Worm (Caenorhabditis elegans) whole organism, L1 larva: ENCODE measurements around the gene sri-18.

Experiments used
- alr-1 ChIP-seq: fragments of 200-800 bp; sonication (Bioruptor generic); optimal IDR thresholded peaks from 2 replicates; lab custom pipeline; 2018; ENCODE audit warnings: borderline replicate concordance, mild to moderate bottlenecking, missing genetic modification characterization, missing compliant biosample characterization
- ceh-82 ChIP-seq, 3 experiments: fragments of 150-350 bp in 1 of 3; sonication (generic microtip) in 2 of 3; optimal IDR thresholded peaks; 2 replicates each; lab custom pipeline; 2014 to 2017; ENCODE audit warnings: missing biosample characterization in 3 of 3, missing genetic modification characterization in 3 of 3
- dsc-1 ChIP-seq: sonication (generic microtip); optimal IDR thresholded peaks from 2 replicates; lab custom pipeline; 2016; ENCODE audit warnings: mild to moderate bottlenecking, missing genetic modification characterization, missing compliant biosample characterization
- fkh-10 ChIP-seq: sonication (generic microtip); optimal IDR thresholded peaks from 2 replicates; lab custom pipeline; 2017; ENCODE audit warnings: missing biosample characterization, missing genetic modification reagents, missing genetic modification characterization
- mdl-1 ChIP-seq, 2 experiments: fragments of 150-350 bp; optimal IDR thresholded peaks; 2 replicates each; lab custom pipeline; 2014 to 2017; ENCODE audit warnings: missing biosample characterization in 2 of 2, missing genetic modification characterization in 2 of 2, inconsistent platforms in 1 of 2
- nhr-12 ChIP-seq: sonication (generic microtip); optimal IDR thresholded peaks from 2 replicates; lab custom pipeline; 2017; ENCODE audit warnings: missing biosample characterization, missing genetic modification characterization
- nhr-76 ChIP-seq: sonication (generic microtip); optimal IDR thresholded peaks from 2 replicates; lab custom pipeline; 2017; ENCODE audit warnings: missing biosample characterization, missing genetic modification characterization
- nhr-84 ChIP-seq: sonication (generic microtip); optimal IDR thresholded peaks from 2 replicates; lab custom pipeline; 2017; ENCODE audit warnings: missing biosample characterization, missing genetic modification characterization

DNA sequence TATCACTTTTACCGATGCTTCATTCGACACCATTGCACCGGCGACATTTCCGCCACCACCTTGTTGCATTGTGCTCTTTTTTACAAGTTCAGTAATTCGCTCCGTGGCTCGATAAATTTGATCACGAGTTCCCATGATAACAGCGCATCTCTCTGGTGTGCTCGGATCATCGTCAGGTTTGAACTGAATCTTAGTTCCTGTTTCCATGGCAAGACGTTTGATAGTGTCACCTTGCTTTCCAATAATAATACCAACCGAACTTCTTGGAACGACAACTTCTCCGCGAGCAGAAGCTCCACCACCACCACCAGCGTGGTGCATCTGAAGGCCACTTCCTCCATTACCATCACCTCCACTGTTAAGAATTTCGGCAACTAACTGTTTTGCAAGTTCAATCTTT lies 23.2 kb downstream of the sri-18 start:
- TF ChIP-seq nhr-12 (no peak), dsc-1 (tag; lab: Kevin White, UChicago) (no peak), alr-1 (no peak), nhr-76 (tag; lab: Kevin White, UChicago) (no peak), nhr-84 (tag; lab: Kevin White, UChicago) (no peak), ceh-82 (tag; optimal IDR thresholded peaks at IDR 0.05; lab: Kevin White, UChicago) (no peak), fkh-10 (GFP tag; lab: Kevin White, UChicago) (no peak), mdl-1 (tag; optimal IDR thresholded peaks at IDR 0.05; lab: Kevin White, UChicago) (no peak)
